Worm (Caenorhabditis elegans): Measurements from ENCODE around the gene F33D4.6.

DNA sequence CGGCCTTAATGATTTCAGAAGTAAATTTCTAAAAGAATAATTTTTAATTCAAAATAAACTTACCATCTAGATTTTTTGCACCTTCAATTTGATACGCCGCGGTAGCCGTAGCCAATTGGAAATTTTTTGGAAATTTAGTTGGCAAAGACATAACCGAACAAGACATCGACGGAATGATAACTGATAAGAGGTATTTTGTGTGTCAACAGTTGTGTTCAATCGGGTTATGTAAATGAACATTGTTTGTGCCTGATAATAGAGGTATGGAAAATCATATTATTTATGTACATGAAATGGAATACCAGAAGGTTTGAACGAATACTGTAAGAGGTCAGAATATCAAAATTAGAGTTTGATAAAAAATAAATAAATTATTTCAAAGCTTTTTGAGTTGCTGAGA is 30.0 kb upstream of the F33D4.6 start, which contains the start of gene klo-1:
- TF ChIP-seq snpc-4 (GFP tag; optimal IDR thresholded peaks at IDR 0.05): no peak
- no peak for TF ChIP-seq snpc-4 (tag; optimal IDR thresholded peaks at IDR 0.05)
- no peak for TF ChIP-seq gei-17 (GFP tag; optimal IDR thresholded peaks at IDR 0.05)
- TF ChIP-seq mxl-1 (tag; optimal IDR thresholded peaks at IDR 0.05): no peak
- TF ChIP-seq ztf-6 (GFP tag; IDR thresholded peaks at IDR 0.05): no peak
- no peak for TF ChIP-seq F57C9.4 (tag; optimal IDR thresholded peaks at IDR 0.05)
- TF ChIP-seq nhr-120 (GFP tag; IDR thresholded peaks at IDR 0.05): no peak
